Fruit fly (Drosophila melanogaster) whole organism, adult: Measurements from ENCODE around the gene CG43092.

Experiments
- CG11617 ChIP-seq: fragments of 200-800 bp; sonication (Bioruptor generic); optimal IDR thresholded peaks from 2 replicates; lab custom pipeline; 2017; ENCODE audit warnings: mild to moderate bottlenecking, missing biosample characterization, missing genetic modification reagents, missing genetic modification characterization
- CG12768 ChIP-seq: fragments of 200-800 bp; sonication (Bioruptor generic); optimal IDR thresholded peaks from 2 replicates; lab custom pipeline; 2017; ENCODE audit warnings: missing biosample characterization, missing genetic modification characterization, mild to moderate bottlenecking, moderate library complexity, missing genetic modification reagents
- CG14711 ChIP-seq: fragments of 200-800 bp; sonication (Bioruptor generic); optimal IDR thresholded peaks from 2 replicates; lab custom pipeline; 2018; ENCODE audit warnings: missing biosample characterization, mild to moderate bottlenecking, missing genetic modification characterization, moderate library complexity
- CG1620 ChIP-seq: fragments of 200-800 bp; sonication (Bioruptor generic); optimal IDR thresholded peaks from 2 replicates; lab custom pipeline; 2016; ENCODE audit warnings: missing biosample characterization, missing genetic modification characterization
- CG33017 ChIP-seq: fragments of 200-800 bp; sonication (Bioruptor generic); optimal IDR thresholded peaks from 2 replicates; lab custom pipeline; 2018; ENCODE audit warnings: missing biosample characterization, mild to moderate bottlenecking, missing genetic modification characterization, moderate library complexity
- CG5204 ChIP-seq: fragments of 200-800 bp; sonication (Bioruptor generic); optimal IDR thresholded peaks from 2 replicates; lab custom pipeline; 2016; ENCODE audit warnings: missing biosample characterization, missing genetic modification characterization
- CG7045 ChIP-seq: fragments of 200-800 bp; sonication (Bioruptor generic); optimal IDR thresholded peaks from 2 replicates; lab custom pipeline; 2017; ENCODE audit warnings: missing biosample characterization, mild to moderate bottlenecking, missing genetic modification characterization
- CG7101 ChIP-seq: fragments of 200-800 bp; sonication (Bioruptor generic); optimal IDR thresholded peaks from 2 replicates; lab custom pipeline; 2018; ENCODE audit warnings: missing biosample characterization, mild to moderate bottlenecking, missing genetic modification characterization, moderate library complexity
- Clk ChIP-seq: fragments of 200-800 bp; sonication (Bioruptor generic); optimal IDR thresholded peaks from 2 replicates; lab custom pipeline; 2017; ENCODE audit warnings: missing biosample characterization, missing genetic modification characterization
- Crg-1 ChIP-seq: fragments of 200-800 bp; sonication (Bioruptor generic); optimal IDR thresholded peaks from 2 replicates; lab custom pipeline; 2016; ENCODE audit warnings: missing biosample characterization, missing genetic modification characterization
- Hr96 ChIP-seq: fragments of 200-800 bp; sonication (Bioruptor generic); optimal IDR thresholded peaks from 2 replicates; lab custom pipeline; 2016; ENCODE audit warnings: missing biosample characterization, missing genetic modification characterization
- Mnt ChIP-seq: fragments of 200-800 bp; sonication (Bioruptor generic); optimal IDR thresholded peaks from 2 replicates; lab custom pipeline; 2016; ENCODE audit warnings: missing biosample characterization, mild to moderate bottlenecking, missing genetic modification characterization
- bab1 ChIP-seq: fragments of 200-800 bp; sonication (Bioruptor generic); optimal IDR thresholded peaks from 3 replicates; lab custom pipeline; 2019; ENCODE audit warnings: missing biosample characterization, mild to moderate bottlenecking, missing genetic modification characterization, moderate library complexity
- cic ChIP-seq: fragments of 200-800 bp; sonication (Bioruptor generic); optimal IDR thresholded peaks from 2 replicates; lab custom pipeline; 2017; ENCODE audit warnings: missing biosample characterization, mild to moderate bottlenecking, missing genetic modification characterization, moderate library complexity
- cnc ChIP-seq, 2 experiments: fragments of >200 bp; optimal IDR thresholded peaks; 2 replicates each; lab custom pipeline; 2017
- kay ChIP-seq: fragments of 200-800 bp; sonication (Bioruptor generic); peaks from one replicate; lab custom pipeline; 2016; ENCODE audit warnings: missing biosample characterization, missing genetic modification characterization, borderline replicate concordance
- ovo ChIP-seq: fragments of 200-800 bp; sonication (Bioruptor generic); optimal IDR thresholded peaks from 2 replicates; lab custom pipeline; 2016; ENCODE audit warnings: missing biosample characterization, missing genetic modification characterization
- pad ChIP-seq: fragments of 200-800 bp; sonication (Bioruptor generic); optimal IDR thresholded peaks from 3 replicates; lab custom pipeline; 2017; ENCODE audit warnings: missing biosample characterization, missing genetic modification characterization, mild to moderate bottlenecking, moderate library complexity, missing genetic modification reagents
- tj ChIP-seq: fragments of 200-800 bp; sonication (Bioruptor generic); optimal IDR thresholded peaks from 3 replicates; lab custom pipeline; 2017; ENCODE audit warnings: missing biosample characterization, mild to moderate bottlenecking, missing genetic modification characterization, moderate library complexity
- toe ChIP-seq: fragments of 200-800 bp; sonication (Bioruptor generic); optimal IDR thresholded peaks from 2 replicates; lab custom pipeline; 2016; ENCODE audit warnings: missing biosample characterization, missing genetic modification characterization

CG43092 gene

dm6 chr3R:22803655-22804341 lies 34.3 kb upstream of the CG43092 start, which contains the start of gene CG7031:
TSS of gene CG7031 (plus strand) at chr3R:22804291.
- TF ChIP-seq cic (GFP tag; lab: Kevin White, UChicago) (no peak), toe (GFP tag; lab: Kevin White, UChicago) (no peak), CG5204 (GFP tag; lab: Kevin White, UChicago) (no peak), CG12768 (no peak), CG11617 (GFP tag; lab: Kevin White, UChicago) (no peak), tj (GFP tag; lab: Kevin White, UChicago) (no peak), CG1620 (no peak), kay (GFP tag; lab: Kevin White, UChicago) (no peak), Mnt (GFP tag; lab: Kevin White, UChicago) (no peak), cnc (optimal IDR thresholded peaks at IDR 0.05; lab: Kevin White, UChicago) (no peak), CG33017 (no peak), CG7045 (GFP tag; lab: Kevin White, UChicago) (no peak)

DNA sequence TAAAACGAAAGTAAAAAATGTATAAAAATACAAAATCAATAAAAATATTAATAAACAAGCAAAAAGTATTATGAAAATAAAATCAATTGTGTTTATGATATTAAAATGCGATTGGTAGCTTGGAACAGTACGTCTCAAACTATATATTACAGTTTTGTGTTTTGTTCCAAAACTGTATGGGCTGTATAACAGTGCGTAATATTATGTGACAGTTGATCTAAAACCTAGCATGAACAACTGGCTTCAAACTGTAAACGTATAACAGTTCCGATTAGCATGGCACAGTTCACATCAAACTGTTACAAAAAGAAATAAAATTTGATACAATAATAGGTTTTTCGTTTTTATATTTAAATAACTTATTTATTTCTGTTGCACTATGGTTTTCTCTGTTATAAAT lies 24.5 kb upstream of the CG43092 start:
- TF ChIP-seq Clk (GFP tag; lab: Kevin White, UChicago) (no peak), kay (GFP tag; lab: Kevin White, UChicago) (no peak), CG7101 (tag; lab: Kevin White, UChicago) (no peak)

dm6 chr3R:22789106-22789505 lies 19.6 kb upstream of the CG43092 start:
- no peak for TF ChIP-seq CG33017
- TF ChIP-seq CG5204 (GFP tag; lab: Kevin White, UChicago): no peak
- TF ChIP-seq CG12768: no peak

DNA sequence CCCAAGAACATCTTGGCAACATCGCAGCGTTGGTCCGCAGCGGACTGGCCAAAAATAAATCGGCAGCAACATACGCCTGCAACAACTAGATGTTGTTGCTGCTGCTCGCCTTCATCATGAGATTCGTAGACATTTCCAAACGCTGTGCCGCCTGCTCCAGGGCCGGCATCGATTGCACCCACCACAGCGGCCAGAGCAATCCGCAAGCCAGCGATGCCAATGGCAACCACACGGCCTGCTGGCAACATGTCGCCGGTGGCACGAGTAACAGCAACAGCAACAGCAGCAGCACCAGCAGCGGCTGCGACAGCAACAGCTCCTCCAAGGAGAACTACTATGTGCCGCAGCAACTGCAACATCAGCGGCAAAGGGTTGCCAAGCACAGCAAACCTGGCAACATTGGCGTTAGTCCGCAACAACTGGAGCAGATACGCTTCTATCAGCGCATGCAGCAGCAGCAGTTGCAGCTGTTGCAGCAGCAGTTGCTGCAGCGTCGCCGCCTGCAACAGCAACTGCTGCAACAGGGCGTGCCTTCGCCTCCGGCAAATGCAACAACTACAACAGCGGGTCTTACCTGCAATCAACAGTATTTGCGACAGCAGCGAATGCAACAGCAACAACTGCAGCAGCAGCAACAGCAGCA lies 15.3 kb upstream of the CG43092 start:
- TF ChIP-seq CG1620: no peak

- no peak for TF ChIP-seq kay (GFP tag; lab: Kevin White, UChicago)
- TF ChIP-seq CG14711 (tag; lab: Kevin White, UChicago): peak; percentile 45
- peak; percentile 61 for TF ChIP-seq Mnt (GFP tag; lab: Kevin White, UChicago)
- no peak for TF ChIP-seq Crg-1 (GFP tag; lab: Kevin White, UChicago)
- TF ChIP-seq pad (GFP tag; lab: Kevin White, UChicago): no peak
- TF ChIP-seq CG7101 (tag; lab: Kevin White, UChicago): peak; percentile 57
- TF ChIP-seq toe (GFP tag; lab: Kevin White, UChicago): peak; percentile 78
- peak; percentile 66 for TF ChIP-seq tj (GFP tag; lab: Kevin White, UChicago)
- TF ChIP-seq CG33017: peak; percentile 79
- peak; percentile 53 for TF ChIP-seq ovo (GFP tag; lab: Kevin White, UChicago)
- TF ChIP-seq Hr96: peak; percentile 26
- TF ChIP-seq CG12768: peak; percentile 80
- peak; percentile 66 for TF ChIP-seq bab1 (GFP tag; lab: Kevin White, UChicago)
- TF ChIP-seq Clk (GFP tag; lab: Kevin White, UChicago): peak; percentile 85
- TF ChIP-seq CG11617 (GFP tag; lab: Kevin White, UChicago): peak; percentile 65
- TF ChIP-seq CG1620: peak; percentile 2
- peak; percentile 69 for TF ChIP-seq CG7045 (GFP tag; lab: Kevin White, UChicago)
- TF ChIP-seq cic (GFP tag; lab: Kevin White, UChicago): peak; percentile 91
- TF ChIP-seq cnc (optimal IDR thresholded peaks at IDR 0.05; lab: Kevin White, UChicago): no peak
- TF ChIP-seq CG5204 (GFP tag; lab: Kevin White, UChicago): peak; percentile 29
Observed at dm6 chr3R:22781412-22781811, 11.9 kb upstream of the CG43092 start.

dm6 chr3R:22780135-22780534 lies 10.7 kb upstream of the CG43092 start:
- TF ChIP-seq CG7045 (GFP tag; lab: Kevin White, UChicago) (no peak), kay (GFP tag; lab: Kevin White, UChicago) (no peak), CG12768 (peak; percentile 2), CG1620 (no peak), CG11617 (GFP tag; lab: Kevin White, UChicago) (no peak), ovo (GFP tag; lab: Kevin White, UChicago) (no peak), CG33017 (no peak), tj (GFP tag; lab: Kevin White, UChicago) (no peak), CG5204 (GFP tag; lab: Kevin White, UChicago) (peak; percentile 37)

- TF ChIP-seq Mnt (GFP tag; lab: Kevin White, UChicago) (no peak), kay (GFP tag; lab: Kevin White, UChicago) (no peak), CG11617 (GFP tag; lab: Kevin White, UChicago) (no peak), Hr96 (no peak), Clk (GFP tag; lab: Kevin White, UChicago) (no peak), CG1620 (no peak), CG7101 (tag; lab: Kevin White, UChicago) (no peak), tj (GFP tag; lab: Kevin White, UChicago) (no peak), toe (GFP tag; lab: Kevin White, UChicago) (no peak), CG12768 (no peak)
Observed at dm6 chr3R:22776457-22776856, 7.0 kb upstream of the CG43092 start.
